Worm (Caenorhabditis elegans): ENCODE measurements around the gene Y66D12A.8.

Gene Y66D12A.8

ce11 chrIII:11565602-11566001 is 8.4 kb upstream of the Y66D12A.8 start, which contains the start of gene Y66D12A.10 (continued):
- no peak for TF ChIP-seq nhr-21 (tag; optimal IDR thresholded peaks at IDR 0.05)

DNA sequence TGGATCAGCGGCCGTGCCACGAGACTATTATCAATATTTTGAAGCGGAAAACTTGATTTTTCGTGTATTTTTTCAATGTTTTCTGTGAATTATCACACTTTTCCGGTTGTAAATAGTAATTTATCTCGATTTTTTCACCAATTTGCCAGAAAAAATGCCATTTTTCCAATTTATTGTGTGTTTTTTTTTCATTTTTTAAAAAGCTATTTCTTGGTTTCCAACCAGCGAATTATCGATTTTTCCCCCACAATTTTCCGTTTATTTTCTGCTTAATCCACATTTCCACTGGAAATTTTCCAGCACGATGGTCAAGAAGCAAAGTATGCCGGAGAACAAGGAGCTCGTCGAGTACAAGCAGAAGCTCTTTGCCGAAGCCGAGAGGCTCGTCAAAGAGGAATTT is 6.2 kb upstream of the Y66D12A.8 start, which contains the start of gene psme-3:
TSS of gene psme-3 (plus strand) at position 301 of the 400 bp plus-strand sequence.
- no peak for TF ChIP-seq ceh-82 (tag; optimal IDR thresholded peaks at IDR 0.05)
- TF ChIP-seq lin-39 (tag; optimal IDR thresholded peaks at IDR 0.05), result no peak
- TF ChIP-seq zag-1 (tag; optimal IDR thresholded peaks at IDR 0.05), result no peak
- TF ChIP-seq nhr-10 (tag; optimal IDR thresholded peaks at IDR 0.05), result no peak
- TF ChIP-seq nhr-129 (tag; optimal IDR thresholded peaks at IDR 0.05), result no peak
- TF ChIP-seq lin-13 (GFP tag; optimal IDR thresholded peaks at IDR 0.05), result no peak
- no peak for TF ChIP-seq C34F6.9 (tag; optimal IDR thresholded peaks at IDR 0.05)
- no peak for TF ChIP-seq elt-1 (tag; optimal IDR thresholded peaks at IDR 0.05)
- TF ChIP-seq nhr-23 (tag; optimal IDR thresholded peaks at IDR 0.05), result no peak
- TF ChIP-seq peb-1 (tag; optimal IDR thresholded peaks at IDR 0.05), result no peak
- no peak for TF ChIP-seq R02D3.7 (tag; optimal IDR thresholded peaks at IDR 0.05)

ce11 chrIII:11579380-11579779 is 5.4 kb downstream of the Y66D12A.8 start:
- TF ChIP-seq ztf-11 (tag; optimal IDR thresholded peaks at IDR 0.05), result no peak
- no peak for TF ChIP-seq lsy-2 (tag; optimal IDR thresholded peaks at IDR 0.05)
- no peak for TF ChIP-seq Y55F3AM.14 (GFP tag; optimal IDR thresholded peaks at IDR 0.05)
- no peak for TF ChIP-seq gmeb-1 (tag; optimal IDR thresholded peaks at IDR 0.05)
- TF ChIP-seq snpc-4 (tag; optimal IDR thresholded peaks at IDR 0.05), result no peak
- no peak for TF ChIP-seq nhr-11 (tag; optimal IDR thresholded peaks at IDR 0.05)
- no peak for TF ChIP-seq nhr-25 (tag; optimal IDR thresholded peaks at IDR 0.05)
- TF ChIP-seq mab-5 (tag; optimal IDR thresholded peaks at IDR 0.05), result no peak
- TF ChIP-seq elt-3 (tag; optimal IDR thresholded peaks at IDR 0.05), result no peak
- no peak for TF ChIP-seq nhr-23 (tag; optimal IDR thresholded peaks at IDR 0.05)
- no peak for TF ChIP-seq lin-39 (tag; optimal IDR thresholded peaks at IDR 0.05)
- TF ChIP-seq ceh-16 (tag; optimal IDR thresholded peaks at IDR 0.05), result no peak
- TF ChIP-seq nhr-12 (tag; optimal IDR thresholded peaks at IDR 0.05), result no peak
- no peak for TF ChIP-seq crh-2 (tag; optimal IDR thresholded peaks at IDR 0.05)
- no peak for TF ChIP-seq unc-55 (GFP tag; optimal IDR thresholded peaks at IDR 0.05)
- no peak for TF ChIP-seq R02D3.7 (tag; optimal IDR thresholded peaks at IDR 0.05)
- no peak for TF ChIP-seq blmp-1 (tag; optimal IDR thresholded peaks at IDR 0.05; ENCODE audit: insufficient read depth)
- TF ChIP-seq lin-11 (tag; optimal IDR thresholded peaks at IDR 0.05), result no peak
- TF ChIP-seq alr-1 (tag; optimal IDR thresholded peaks at IDR 0.05), result no peak
- TF ChIP-seq sem-4 (tag; optimal IDR thresholded peaks at IDR 0.05), result no peak

- TF ChIP-seq nhr-12 (tag; optimal IDR thresholded peaks at IDR 0.05) (no peak), lin-13 (GFP tag; optimal IDR thresholded peaks at IDR 0.05) (peak; percentile 30), lsy-2 (tag; optimal IDR thresholded peaks at IDR 0.05) (peak in 1 of 2 experiments; percentile 54), Y55F3AM.14 (GFP tag; optimal IDR thresholded peaks at IDR 0.05) (no peak), gmeb-1 (tag; optimal IDR thresholded peaks at IDR 0.05) (peak; percentile 88), R02D3.7 (tag; optimal IDR thresholded peaks at IDR 0.05) (no peak), nhr-25 (tag; optimal IDR thresholded peaks at IDR 0.05) (no peak), crh-2 (tag; optimal IDR thresholded peaks at IDR 0.05) (peak; percentile 5), unc-55 (GFP tag; optimal IDR thresholded peaks at IDR 0.05) (peak; percentile 61), nhr-23 (tag; optimal IDR thresholded peaks at IDR 0.05) (no peak), mab-5 (tag; optimal IDR thresholded peaks at IDR 0.05) (no peak)
These were observed 6.4 kb downstream of the Y66D12A.8 start, which contains the start of gene Y66D12A.7 for ce11 chrIII:11580428-11580885. TSS of gene Y66D12A.7 (minus strand) at chrIII:11580478.

DNA sequence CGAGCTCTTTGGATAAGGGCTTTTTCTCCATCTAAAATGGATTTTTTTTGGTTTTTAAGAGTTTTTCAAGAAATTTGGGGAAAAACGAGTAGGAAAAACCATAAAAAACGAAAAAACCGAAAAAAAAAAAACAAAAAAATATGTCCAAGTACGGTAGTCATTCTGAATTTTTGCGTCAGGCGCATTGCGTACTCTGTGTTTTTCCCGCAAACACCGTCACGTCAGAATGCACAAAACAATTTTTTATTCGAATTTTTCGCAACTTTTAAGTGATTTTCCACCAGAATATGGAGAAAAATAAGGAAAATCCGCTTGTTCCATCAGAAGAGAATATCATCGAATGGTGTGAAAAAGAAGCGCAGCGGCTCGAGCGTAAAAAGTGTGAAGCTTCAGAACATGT is 7.4 kb downstream of the Y66D12A.8 start, which contains the start of the genes Y66D12A.6 and ceh-92:
TSS of gene Y66D12A.6 (minus strand) at position 31 of the 400 bp plus-strand sequence.
TSS of gene ceh-92 (plus strand) at position 229 of the 400 bp plus-strand sequence.
- no peak for TF ChIP-seq ama-1 (optimal IDR thresholded peaks at IDR 0.05)

ce11 chrIII:11582569-11582968 is 8.5 kb downstream of the Y66D12A.8 start:
- TF ChIP-seq nhr-21 (tag; optimal IDR thresholded peaks at IDR 0.05) (no peak), F13H6.1 (tag; optimal IDR thresholded peaks at IDR 0.05) (no peak)

All from whole organism, L2 larva.